Fruit fly (Drosophila melanogaster) whole organism, embryonic: ENCODE measurements around the gene CG13609.

Experiments used
- ATbp ChIP-seq: fragments of 200-800 bp; sonication (Bioruptor generic); optimal IDR thresholded peaks from 2 replicates; lab custom pipeline; 2017; ENCODE audit warnings: missing biosample characterization, mild to moderate bottlenecking, missing genetic modification characterization, missing genetic modification reagents
- Atf-2 ChIP-seq: fragments of 200-800 bp; sonication (Bioruptor generic); optimal IDR thresholded peaks from 2 replicates; lab custom pipeline; 2016; ENCODE audit warnings: missing biosample characterization, missing genetic modification characterization
- CG10462 ChIP-seq: fragments of 200-800 bp; sonication (Bioruptor generic); optimal IDR thresholded peaks from 2 replicates; lab custom pipeline; 2016; ENCODE audit warnings: missing biosample characterization, missing genetic modification characterization
- CG11696 ChIP-seq: fragments of 200-800 bp; sonication (Bioruptor generic); IDR thresholded peaks from 2 replicates; pipeline ENCODE4 v1.3.6; 2022; ENCODE audit warnings: missing biosample characterization, missing genetic modification characterization
- CG12071 ChIP-seq: fragments of 200-800 bp; sonication (Bioruptor generic); optimal IDR thresholded peaks from 3 replicates; lab custom pipeline; 2018; ENCODE audit warnings: missing biosample characterization, mild to moderate bottlenecking, missing genetic modification characterization
- CG13775 ChIP-seq: fragments of 200-800 bp; sonication (Bioruptor generic); optimal IDR thresholded peaks from 3 replicates; lab custom pipeline; 2017; ENCODE audit warnings: missing biosample characterization, mild to moderate bottlenecking, missing genetic modification characterization
- CG13894 ChIP-seq: fragments of 200-800 bp; sonication (Bioruptor generic); optimal IDR thresholded peaks from 3 replicates; lab custom pipeline; 2018; ENCODE audit warnings: missing biosample characterization, mild to moderate bottlenecking, missing genetic modification characterization, moderate library complexity
- CG14667 ChIP-seq: fragments of 200-800 bp; sonication (Bioruptor generic); IDR thresholded peaks from 2 replicates; pipeline ENCODE4 v1.3.6; 2022; ENCODE audit warnings: missing biosample characterization, missing genetic modification characterization
- CG14710 ChIP-seq: fragments of 200-800 bp; sonication (Bioruptor generic); optimal IDR thresholded peaks from 3 replicates; lab custom pipeline; 2019; ENCODE audit warnings: missing biosample characterization, mild to moderate bottlenecking, missing genetic modification characterization, moderate library complexity
- CG1792 ChIP-seq: fragments of 200-800 bp; sonication (Bioruptor generic); optimal IDR thresholded peaks from 2 replicates; lab custom pipeline; 2016; ENCODE audit warnings: missing biosample characterization, missing genetic modification characterization
- CG18262 ChIP-seq: fragments of 200-800 bp; optimal IDR thresholded peaks from 3 replicates; lab custom pipeline; 2019; ENCODE audit warnings: missing biosample characterization, mild to moderate bottlenecking, missing genetic modification characterization, moderate library complexity
- CG31365 ChIP-seq: fragments of 200-800 bp; sonication (Bioruptor generic); optimal IDR thresholded peaks from 2 replicates; lab custom pipeline; 2018; ENCODE audit warnings: missing biosample characterization, mild to moderate bottlenecking, missing genetic modification characterization
- CG3281 ChIP-seq: fragments of 200-800 bp; sonication (Bioruptor generic); optimal IDR thresholded peaks from 3 replicates; lab custom pipeline; 2017; ENCODE audit warnings: missing biosample characterization, mild to moderate bottlenecking, missing genetic modification characterization
- CG4360 ChIP-seq: fragments of 200-800 bp; sonication (Bioruptor generic); IDR thresholded peaks from 2 replicates; pipeline ENCODE4 v1.3.6; 2022; ENCODE audit warnings: missing biosample characterization, missing genetic modification characterization
- CG4707 ChIP-seq: fragments of 200-800 bp; sonication (Bioruptor generic); optimal IDR thresholded peaks from 2 replicates; lab custom pipeline; 2018; ENCODE audit warnings: missing biosample characterization, mild to moderate bottlenecking, missing genetic modification characterization, moderate library complexity
- CG6654 ChIP-seq: fragments of 200-800 bp; sonication (Bioruptor generic); optimal IDR thresholded peaks from 2 replicates; lab custom pipeline; 2017; ENCODE audit warnings: missing biosample characterization, mild to moderate bottlenecking, missing genetic modification characterization
- CG8765 ChIP-seq: fragments of 200-800 bp; sonication (Bioruptor generic); IDR thresholded peaks from 2 replicates; pipeline ENCODE4 v1.3.6; 2022; ENCODE audit warnings: missing biosample characterization, missing genetic modification characterization
- CG9932 ChIP-seq: fragments of 200-800 bp; sonication (Bioruptor generic); IDR thresholded peaks from 2 replicates; pipeline ENCODE4 v1.3.6; 2022; ENCODE audit warnings: missing biosample characterization, missing genetic modification characterization
- E2f2 ChIP-seq: fragments of 200-800 bp; sonication (Bioruptor generic); IDR thresholded peaks from 2 replicates; pipeline ENCODE4 v1.3.6; 2022; ENCODE audit warnings: missing biosample characterization, missing genetic modification characterization
- ERR ChIP-seq: fragments of 200-800 bp; sonication (Bioruptor generic); optimal IDR thresholded peaks from 2 replicates; lab custom pipeline; 2016; ENCODE audit warnings: missing biosample characterization, missing genetic modification characterization
- Fer1 ChIP-seq: fragments of 200-800 bp; sonication (Bioruptor generic); optimal IDR thresholded peaks from 2 replicates; lab custom pipeline; 2017; ENCODE audit warnings: missing biosample characterization, mild to moderate bottlenecking, missing genetic modification characterization
- GATAe ChIP-seq: fragments of 200-800 bp; sonication (Bioruptor generic); conservative IDR thresholded peaks from 2 replicates; pipeline ENCODE4 v1.3.6; 2022; ENCODE audit warnings: missing biosample characterization, missing genetic modification characterization
- Lpt ChIP-seq: fragments of >200 bp; optimal IDR thresholded peaks from 2 replicates; lab custom pipeline; 2018; ENCODE audit warnings: missing biosample characterization, missing genetic modification characterization
- MESR4 ChIP-seq: fragments of 200-800 bp; sonication (Bioruptor generic); optimal IDR thresholded peaks from 2 replicates; lab custom pipeline; 2018; ENCODE audit warnings: missing biosample characterization, mild to moderate bottlenecking, missing genetic modification characterization, moderate library complexity
- MTF-1 ChIP-seq: fragments of 200-800 bp; sonication (Bioruptor generic); optimal IDR thresholded peaks from 2 replicates; lab custom pipeline; 2018; ENCODE audit warnings: missing biosample characterization, mild to moderate bottlenecking, missing genetic modification characterization, borderline replicate concordance
- Mrtf ChIP-seq: fragments of 200-800 bp; sonication (Bioruptor generic); IDR thresholded peaks from 3 replicates; pipeline ENCODE4 v1.3.6; 2022; ENCODE audit warnings: missing biosample characterization, missing genetic modification characterization
- Rx ChIP-seq: fragments of 200-800 bp; sonication (Bioruptor generic); IDR thresholded peaks from 2 replicates; pipeline ENCODE4 v1.3.6; 2022; ENCODE audit warnings: missing biosample characterization, missing genetic modification characterization
- Sry-δ ChIP-seq: fragments of 200-800 bp; sonication (Bioruptor generic); optimal IDR thresholded peaks from 2 replicates; lab custom pipeline; 2016; ENCODE audit warnings: missing biosample characterization, missing genetic modification characterization
- aop ChIP-seq: fragments of 200-800 bp; sonication (Bioruptor generic); IDR thresholded peaks from 2 replicates; pipeline ENCODE4 v1.3.6; 2022; ENCODE audit warnings: missing biosample characterization, missing genetic modification characterization
- chinmo ChIP-seq: fragments of 200-800 bp; sonication (Bioruptor generic); IDR thresholded peaks from 4 replicates; pipeline ENCODE4 v1.3.6; 2022; ENCODE audit warnings: missing biosample characterization, missing genetic modification characterization; ENCODE audit not compliant: partially characterized antibody
- ci ChIP-seq: fragments of 200-800 bp; sonication (Bioruptor generic); IDR thresholded peaks from 3 replicates; pipeline ENCODE4 v1.3.6; 2022; ENCODE audit warnings: missing biosample characterization, missing genetic modification characterization
- croc ChIP-seq: fragments of 200-800 bp; sonication (Bioruptor generic); conservative IDR thresholded peaks from 3 replicates; pipeline ENCODE4 v1.3.6; 2022; ENCODE audit warnings: missing biosample characterization, missing genetic modification characterization
- dati ChIP-seq: fragments of 200-800 bp; sonication (Bioruptor generic); IDR thresholded peaks from 2 replicates; pipeline ENCODE4 v1.3.6; 2022; ENCODE audit warnings: missing biosample characterization, missing genetic modification characterization
- dmrt11E ChIP-seq: fragments of 200-800 bp; sonication (Bioruptor generic); optimal IDR thresholded peaks from 3 replicates; lab custom pipeline; 2018; ENCODE audit warnings: missing biosample characterization, mild to moderate bottlenecking, missing genetic modification characterization, moderate library complexity
- dysf ChIP-seq: fragments of 200-800 bp; sonication (Bioruptor generic); IDR thresholded peaks from 3 replicates; pipeline ENCODE4 v1.3.6; 2022; ENCODE audit warnings: missing biosample characterization, missing genetic modification characterization
- hb ChIP-seq: fragments of 200-800 bp; sonication (Bioruptor generic); IDR thresholded peaks from 3 replicates; pipeline ENCODE4 v1.3.6; 2022; ENCODE audit warnings: missing biosample characterization, missing genetic modification characterization; ENCODE audit not compliant: partially characterized antibody
- hkb ChIP-seq, 2 experiments: fragments of 200-800 bp in 1 of 2; fragments of >200 bp in 1 of 2; sonication (Bioruptor generic) in 1 of 2; IDR thresholded peaks in 1 of 2; optimal IDR thresholded peaks in 1 of 2; 2 replicates each; pipeline versions ENCODE4 v1.3.6 to Lab custom; 2017 to 2022; ENCODE audit warnings: missing biosample characterization in 1 of 2, missing genetic modification characterization in 1 of 2
- ind ChIP-seq: fragments of 200-800 bp; sonication (Bioruptor generic); optimal IDR thresholded peaks from 3 replicates; lab custom pipeline; 2016; ENCODE audit warnings: missing biosample characterization, missing genetic modification characterization
- insv ChIP-seq, 2 experiments: fragments of 200-800 bp; sonication (Bioruptor generic); optimal IDR thresholded peaks; 3 replicates each; lab custom pipeline; 2016 to 2018; ENCODE audit warnings: missing biosample characterization in 2 of 2, missing genetic modification characterization in 2 of 2
- inv ChIP-seq: fragments of 200-800 bp; sonication (Bioruptor generic); IDR thresholded peaks from 2 replicates; pipeline ENCODE4 v1.3.6; 2022; ENCODE audit warnings: missing biosample characterization, missing genetic modification characterization; ENCODE audit not compliant: partially characterized antibody
- kah ChIP-seq: fragments of 200-800 bp; sonication (Bioruptor generic); optimal IDR thresholded peaks from 2 replicates; lab custom pipeline; 2018; ENCODE audit warnings: missing biosample characterization, mild to moderate bottlenecking, missing genetic modification characterization
- peb ChIP-seq: fragments of 200-800 bp; sonication (Bioruptor generic); IDR thresholded peaks from 2 replicates; pipeline ENCODE4 v1.3.6; 2022; ENCODE audit warnings: missing biosample characterization, missing genetic modification characterization
- sens ChIP-seq: fragments of 200-800 bp; sonication (Bioruptor generic); peaks from one replicate; lab custom pipeline; 2016; ENCODE audit warnings: missing biosample characterization, missing genetic modification characterization
- sisA ChIP-seq: fragments of 200-800 bp; sonication (Bioruptor generic); IDR thresholded peaks from 2 replicates; pipeline ENCODE4 v1.3.6; 2022; ENCODE audit warnings: missing biosample characterization, missing genetic modification characterization
- slou ChIP-seq: fragments of 200-800 bp; sonication (Bioruptor generic); optimal IDR thresholded peaks from 3 replicates; lab custom pipeline; 2016; ENCODE audit warnings: missing biosample characterization, missing genetic modification characterization
- sug ChIP-seq: fragments of 200-800 bp; optimal IDR thresholded peaks from 2 replicates; lab custom pipeline; 2019; ENCODE audit warnings: missing biosample characterization, mild to moderate bottlenecking, missing genetic modification characterization, moderate library complexity
- tll ChIP-seq, 2 experiments: fragments of 200-800 bp in 1 of 2; fragments of >200 bp in 1 of 2; sonication (Bioruptor generic) in 1 of 2; optimal IDR thresholded peaks; 2 replicates each; lab custom pipeline; 2017 to 2019; ENCODE audit warnings: missing biosample characterization in 2 of 2, missing genetic modification characterization in 2 of 2, mild to moderate bottlenecking in 1 of 2, moderate library complexity in 1 of 2
- twi ChIP-seq: fragments of 200-800 bp; optimal IDR thresholded peaks from 2 replicates; lab custom pipeline; 2019; ENCODE audit warnings: missing biosample characterization, mild to moderate bottlenecking, missing genetic modification characterization, moderate library complexity
- zfh2 ChIP-seq: fragments of 200-800 bp; sonication (Bioruptor generic); optimal IDR thresholded peaks from 2 replicates; lab custom pipeline; 2016; ENCODE audit warnings: missing biosample characterization, missing genetic modification characterization

The CG13609 gene

DNA sequence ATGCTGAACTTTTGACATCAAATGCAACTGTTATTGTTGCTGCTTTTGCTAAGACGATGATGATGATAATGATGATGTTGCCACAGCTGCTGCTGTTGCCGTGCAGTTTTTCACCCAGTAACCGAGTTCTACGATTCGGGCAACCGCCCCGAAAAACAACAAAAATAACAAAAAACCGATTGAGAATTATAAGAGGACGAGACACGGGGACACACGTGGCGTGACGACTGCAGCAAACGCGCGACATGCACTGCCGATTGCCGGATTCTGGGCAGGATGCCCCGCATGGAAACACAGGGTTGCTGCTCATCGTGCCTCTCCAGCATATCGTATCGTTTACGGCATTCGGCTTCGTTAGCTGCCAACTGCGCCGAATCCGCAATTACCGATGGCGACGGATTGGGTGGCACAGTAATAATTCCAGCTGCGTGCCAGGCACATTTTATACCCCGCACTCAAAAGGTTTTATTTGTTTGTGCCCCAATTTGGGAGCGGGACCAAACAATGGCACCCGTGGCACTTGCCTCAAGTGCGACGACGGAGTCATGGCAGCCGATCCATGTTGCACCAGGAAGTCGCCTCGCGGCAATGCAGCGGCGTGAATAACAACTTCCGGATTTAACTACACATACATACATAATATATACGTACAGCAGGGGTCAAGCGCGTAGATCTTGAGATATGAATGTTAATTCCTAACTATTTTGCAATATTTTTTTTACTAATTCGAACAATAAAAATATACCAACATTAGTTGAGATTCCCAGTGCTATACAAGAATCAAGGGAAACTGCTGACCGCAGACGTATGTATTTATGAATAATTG, 37.0 kb downstream of the CG13609 start (continued):
- TF ChIP-seq croc (no peak), tll (GFP tag; optimal IDR thresholded peaks at IDR 0.05; lab: Kevin White, UChicago) (no peak), sisA (GFP tag; lab: Robert Waterston, UW) (no peak), Rx (no peak), twi (tag; lab: Kevin White, UChicago) (no peak), CG31365 (tag; lab: Kevin White, UChicago) (no peak), Fer1 (GFP tag; lab: Kevin White, UChicago) (peak; percentile 7), CG4707 (GFP tag; lab: Kevin White, UChicago) (no peak), MESR4 (no peak), hb (GFP tag; lab: Robert Waterston, UW) (no peak), ATbp (GFP tag; lab: Kevin White, UChicago) (peak; percentile 17), dmrt11E (tag; lab: Kevin White, UChicago) (no peak), GATAe (GFP tag; lab: Robert Waterston, UW) (no peak), CG10462 (GFP tag; lab: Kevin White, UChicago) (no peak), CG8765 (GFP tag; lab: Robert Waterston, UW) (no peak), CG1792 (GFP tag; lab: Kevin White, UChicago) (no peak), Lpt (GFP tag; lab: Kevin White, UChicago) (no peak), insv (GFP tag; optimal IDR thresholded peaks at IDR 0.05; lab: Kevin White, UChicago) (no peak), sug (tag; lab: Kevin White, UChicago) (no peak), CG14710 (tag; lab: Kevin White, UChicago) (no peak), ci (GFP tag; lab: Robert Waterston, UW) (0 out of 3 replicates have a peak, but pooled peaks have one; percentile 11), kah (GFP tag; lab: Kevin White, UChicago) (no peak), ERR (GFP tag; lab: Kevin White, UChicago) (no peak), peb (GFP tag; lab: Robert Waterston, UW) (no peak), CG9932 (no peak), CG4360 (peak; percentile 49; the same call in 1 of the 2 replicates), CG18262 (tag; lab: Kevin White, UChicago) (peak; percentile 22), Mrtf (GFP tag; lab: Robert Waterston, UW) (no peak), Sry-δ (GFP tag; lab: Kevin White, UChicago) (no peak), CG13775 (GFP tag; lab: Kevin White, UChicago) (no peak), CG11696 (GFP tag; lab: Robert Waterston, UW) (0 out of 2 replicates have a peak, but pooled peaks have one; percentile 65), dysf (GFP tag; lab: Robert Waterston, UW) (0 out of 3 replicates have a peak, but pooled peaks have one; percentile 14), zfh2 (GFP tag; lab: Kevin White, UChicago) (no peak), chinmo (GFP tag; lab: Robert Waterston, UW) (0 out of 4 replicates have a peak, but pooled peaks have one; percentile 42), CG6654 (GFP tag; lab: Kevin White, UChicago) (no peak), CG14667 (GFP tag; lab: Robert Waterston, UW) (no peak), CG3281 (GFP tag; lab: Kevin White, UChicago) (no peak), MTF-1 (no peak), Atf-2 (GFP tag; lab: Kevin White, UChicago) (no peak), CG12071 (no peak), dati (GFP tag; lab: Robert Waterston, UW) (no peak), aop (GFP tag; lab: Robert Waterston, UW) (no peak), E2f2 (no peak), slou (no peak), inv (peak; percentile 12; the same call in 1 of the 2 replicates), sens (GFP tag; lab: Kevin White, UChicago) (peak; percentile 87), ind (GFP tag; lab: Kevin White, UChicago) (no peak), hkb (optimal IDR thresholded peaks at IDR 0.05; lab: Kevin White, UChicago) (no peak), hkb (GFP tag; IDR thresholded peaks at IDR 0.05; lab: Robert Waterston, UW) (0 out of 2 replicates have a peak, but pooled peaks have one; percentile 9), CG13894 (tag; lab: Kevin White, UChicago) (peak; percentile 40)
